Fruit fly (Drosophila melanogaster) whole organism, pupa: ENCODE data around the gene CG32647.

Source experiments
- CG13204 ChIP-seq: fragments of 200-800 bp; sonication (Bioruptor generic); optimal IDR thresholded peaks from 2 replicates; lab custom pipeline; 2018; ENCODE audit warnings: missing biosample characterization, mild to moderate bottlenecking, missing genetic modification characterization, moderate library complexity
- CG8159 ChIP-seq: fragments of 200-800 bp; sonication (Bioruptor generic); optimal IDR thresholded peaks from 3 replicates; lab custom pipeline; 2018; ENCODE audit warnings: missing biosample characterization, mild to moderate bottlenecking, missing genetic modification characterization, moderate library complexity
- EcR ChIP-seq: fragments of 200-800 bp; sonication (Bioruptor generic); optimal IDR thresholded peaks from 3 replicates; lab custom pipeline; 2019; ENCODE audit warnings: missing biosample characterization, missing genetic modification characterization, mild to moderate bottlenecking, moderate library complexity, missing genetic modification reagents
- Ets98B ChIP-seq: fragments of 200-800 bp; sonication (Bioruptor generic); IDR thresholded peaks from 2 replicates; pipeline ENCODE4 v1.3.6; 2022; ENCODE audit warnings: missing biosample characterization, missing genetic modification characterization
- Pif1A ChIP-seq: fragments of 200-800 bp; sonication (Bioruptor generic); optimal IDR thresholded peaks from 3 replicates; lab custom pipeline; 2016; ENCODE audit warnings: missing biosample characterization, missing genetic modification characterization

DNA sequence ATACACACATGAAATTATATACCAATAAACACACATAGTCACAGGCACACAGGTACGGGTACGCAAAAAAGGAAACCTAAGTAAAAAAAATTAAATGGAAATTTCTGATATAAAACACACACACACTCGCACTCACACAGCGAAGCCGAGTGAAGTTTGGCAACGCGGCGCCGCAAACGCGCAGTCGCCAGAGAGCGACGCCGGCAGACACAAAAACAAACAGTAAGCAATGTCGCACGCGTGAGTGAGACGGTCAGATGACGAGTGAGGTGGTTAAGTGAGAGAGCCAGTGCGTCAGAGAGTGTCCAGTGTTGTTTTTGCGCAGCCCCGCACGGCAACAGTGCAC, 34.2 kb downstream of the CG32647 start:
- TF ChIP-seq Ets98B (GFP tag; lab: Robert Waterston, UW) (no peak; the same call in 1 of the 2 replicates), CG13204 (GFP tag; lab: Kevin White, UChicago) (no peak), EcR (GFP tag; lab: Kevin White, UChicago) (peak; percentile 51), CG8159 (no peak), Pif1A (GFP tag; lab: Kevin White, UChicago) (no peak)
